Worm (Caenorhabditis elegans): ENCODE data around the gene unc-47.

- TF ChIP-seq pbrm-1 (GFP tag; IDR thresholded peaks at IDR 0.05) (no peak), ama-1 (optimal IDR thresholded peaks at IDR 0.05) (no peak), ama-1 (GFP tag; optimal IDR thresholded peaks at IDR 0.05) (no peak), somi-1 (GFP tag; optimal IDR thresholded peaks at IDR 0.05) (no peak), Y53G8AR.9 (GFP tag; conservative IDR thresholded peaks at IDR 0.05) (no peak), unc-62 (GFP tag; optimal IDR thresholded peaks at IDR 0.05) (no peak), T26A5.8 (tag; optimal IDR thresholded peaks at IDR 0.05) (no peak), T07F8.4 (tag; optimal IDR thresholded peaks at IDR 0.05) (no peak)
Measured at ce11 chrIII:10202391-10202790, 16.3 kb upstream of the unc-47 start.
